Fruit fly (Drosophila melanogaster) Kc167 (cell line): ENCODE measurements around the gene CG42393.

Experiments used
- Myc ChIP-seq: fragments of >200 bp; optimal IDR thresholded peaks from 2 replicates; lab custom pipeline; 2017; ENCODE audit warnings: missing external identifiers
- Sin3A ChIP-seq: fragments of >200 bp; optimal IDR thresholded peaks from 2 replicates; lab custom pipeline; 2018; ENCODE audit warnings: missing external identifiers
- psq ChIP-seq: fragments of >200 bp; optimal IDR thresholded peaks from 2 replicates; lab custom pipeline; 2017; ENCODE audit warnings: missing external identifiers

- TF ChIP-seq Myc (lab: Kevin White, UChicago) (no peak), psq (lab: Kevin White, UChicago) (no peak), Sin3A (lab: Kevin White, UChicago) (no peak)
Measured at dm6 chr3L:17999406-18000101, 43.0 kb upstream of the CG42393 start.
